Worm (Caenorhabditis elegans) whole organism, midembryonic: ENCODE results near the gene D2045.5.
A peak's percentile ranks its signal among the peaks of the same experiment; 100 is the strongest.
"Not testable (repeated sequence)": the region's sequence is repeated elsewhere in the genome, so short reads cannot be mapped to it uniquely, and the experiment has no call there.

Experiments used
- T22C8.4 ChIP-seq: fragments of 200-800 bp; sonication (Bioruptor generic); IDR thresholded peaks from 2 replicates; pipeline ENCODE4 v1.3.6; 2022; ENCODE audit warnings: missing genetic modification characterization, missing compliant biosample characterization
- cog-1 ChIP-seq: sonication (generic microtip); optimal IDR thresholded peaks from 2 replicates; lab custom pipeline; 2016; ENCODE audit warnings: missing genetic modification characterization, missing compliant biosample characterization
- flt-1 ChIP-seq: fragments of 200-800 bp; sonication (Bioruptor generic); IDR thresholded peaks from 2 replicates; pipeline ENCODE4 v1.3.6; 2022; ENCODE audit warnings: missing genetic modification characterization, missing compliant biosample characterization
- klf-2 ChIP-seq: fragments of 200-800 bp; sonication (Bioruptor generic); conservative IDR thresholded peaks from 2 replicates; pipeline ENCODE4 v1.3.6; 2022; ENCODE audit warnings: missing genetic modification reagents, missing genetic modification characterization, missing compliant biosample characterization
- med-1 ChIP-seq: sonication (generic microtip); optimal IDR thresholded peaks from 2 replicates; lab custom pipeline; 2017; ENCODE audit warnings: missing genetic modification characterization, mild to moderate bottlenecking, missing compliant biosample characterization, antibody characterized with exemption, missing genetic modification reagents; ENCODE audit not compliant: insufficient read depth
- ref-1 ChIP-seq: fragments of 200-800 bp; sonication (Bioruptor generic); conservative IDR thresholded peaks from 2 replicates; pipeline ENCODE4 v1.3.6; 2022; ENCODE audit warnings: missing genetic modification reagents, missing genetic modification characterization, missing compliant biosample characterization
- tab-1 ChIP-seq: fragments of 200-800 bp; sonication (Bioruptor generic); IDR thresholded peaks from 2 replicates; pipeline ENCODE4 v1.3.6; 2022; ENCODE audit warnings: missing genetic modification characterization, missing compliant biosample characterization
- ztf-23 ChIP-seq: fragments of 200-800 bp; sonication (Bioruptor generic); IDR thresholded peaks from 2 replicates; pipeline ENCODE4 v1.3.6; 2022; ENCODE audit warnings: missing genetic modification reagents, missing genetic modification characterization, missing compliant biosample characterization
- ztf-29 ChIP-seq: fragments of 200-800 bp; sonication (Bioruptor generic); IDR thresholded peaks from 2 replicates; pipeline ENCODE4 v1.3.6; 2022; ENCODE audit warnings: missing genetic modification reagents, missing genetic modification characterization, missing compliant biosample characterization

D2045.5 gene

ce11 chrIII:10461164-10461546 is 8.3 kb downstream of the D2045.5 start, which contains the start of gene atx-2:
Gene atx-2 (plus strand): TSS chrIII:10461389.
- peak; percentile 98 for TF ChIP-seq ztf-23
- peak; percentile 99 for TF ChIP-seq flt-1 (GFP tag; lab: Robert Waterston, UW)
- TF ChIP-seq med-1 (GFP tag; lab: Kevin White, UChicago): peak; percentile 99
- TF ChIP-seq T22C8.4: peak; percentile 98
- peak; percentile 98 for TF ChIP-seq ztf-29
- peak; percentile 91 for TF ChIP-seq ref-1 (GFP tag; lab: Robert Waterston, UW)
- TF ChIP-seq klf-2 (GFP tag; lab: Robert Waterston, UW): peak; percentile 99
- TF ChIP-seq cog-1 (tag; lab: Kevin White, UChicago): peak; percentile 95
- TF ChIP-seq tab-1: peak; percentile 98

ce11 chrIII:10460427-10461163 is 8.8 kb downstream of the D2045.5 start, which contains the start of gene ecps-1:
Gene ecps-1 (minus strand): TSS chrIII:10460551.
- peak; percentile 79 for TF ChIP-seq klf-2 (GFP tag; lab: Robert Waterston, UW)
- peak; percentile 90 for TF ChIP-seq ztf-23
- no peak for TF ChIP-seq med-1 (GFP tag; lab: Kevin White, UChicago)
- TF ChIP-seq ztf-29: 0 out of 2 replicates have a peak, but pooled peaks have one; percentile 39
- TF ChIP-seq flt-1 (GFP tag; lab: Robert Waterston, UW): peak; percentile 77
- 0 out of 2 replicates have a peak, but pooled peaks have one; percentile 6 for TF ChIP-seq T22C8.4
- TF ChIP-seq ref-1 (GFP tag; lab: Robert Waterston, UW): no peak
- peak; percentile 59 for TF ChIP-seq cog-1 (tag; lab: Kevin White, UChicago)
- TF ChIP-seq tab-1: no peak

ce11 chrIII:10451012-10451411 is 18.4 kb downstream of the D2045.5 start, which contains the start of gene H04D03.4:
Gene H04D03.4 (minus strand): TSS chrIII:10451112.
- TF ChIP-seq tab-1: no peak
- no peak for TF ChIP-seq klf-2 (GFP tag; lab: Robert Waterston, UW)
- TF ChIP-seq cog-1 (tag; lab: Kevin White, UChicago): no peak
- no peak for TF ChIP-seq med-1 (GFP tag; lab: Kevin White, UChicago)
- TF ChIP-seq ztf-29: no peak
- no peak for TF ChIP-seq flt-1 (GFP tag; lab: Robert Waterston, UW)
- no peak for TF ChIP-seq ztf-23
- TF ChIP-seq T22C8.4: no peak
- no peak for TF ChIP-seq ref-1 (GFP tag; lab: Robert Waterston, UW)

- TF ChIP-seq flt-1 (GFP tag; lab: Robert Waterston, UW) (no peak), ztf-23 (no peak), klf-2 (GFP tag; lab: Robert Waterston, UW) (no peak), cog-1 (tag; lab: Kevin White, UChicago) (no peak), med-1 (GFP tag; lab: Kevin White, UChicago) (no peak), T22C8.4 (no peak), ztf-29 (no peak), ref-1 (GFP tag; lab: Robert Waterston, UW) (no peak), tab-1 (no peak)
Observed at ce11 chrIII:10446730-10447129, 22.7 kb downstream of the D2045.5 start, which contains the start of gene H04D03.7. Gene H04D03.7 (minus strand): TSS chrIII:10446830.

- TF ChIP-seq flt-1 (GFP tag; lab: Robert Waterston, UW) (no peak), tab-1 (no peak), ztf-23 (no peak), cog-1 (tag; lab: Kevin White, UChicago) (no peak), ref-1 (GFP tag; lab: Robert Waterston, UW) (no peak), klf-2 (GFP tag; lab: Robert Waterston, UW) (no peak), med-1 (GFP tag; lab: Kevin White, UChicago) (no peak), ztf-29 (no peak), T22C8.4 (no peak)
Observed at ce11 chrIII:10442355-10443140, 26.9 kb downstream of the D2045.5 start, which contains the start of the genes H04D03.2 and ecps-2. Gene H04D03.2 (minus strand): TSS chrIII:10442405. Gene ecps-2 (plus strand): TSS chrIII:10443090.

ce11 chrIII:10438780-10439179 is 30.6 kb downstream of the D2045.5 start, which contains the start of gene H04D03.6:
Gene H04D03.6 (minus strand): TSS chrIII:10438880.
- TF ChIP-seq T22C8.4; ztf-29; klf-2 (GFP tag; lab: Robert Waterston, UW): not testable (repeated sequence)

- 0 out of 2 replicates have a peak, but pooled peaks have one; percentile 33 for TF ChIP-seq klf-2 (GFP tag; lab: Robert Waterston, UW)
- peak; percentile 84 for TF ChIP-seq ztf-23
- peak; percentile 34; the same call in 1 of the 2 replicates for TF ChIP-seq ztf-29
- TF ChIP-seq flt-1 (GFP tag; lab: Robert Waterston, UW): peak; percentile 72
Observed at ce11 chrIII:10435938-10436842, 33.2 kb downstream of the D2045.5 start, which contains the start of the genes smrd-1 and enu-3.1. Gene smrd-1 (minus strand): TSS chrIII:10435988. Gene enu-3.1 (plus strand): TSS chrIII:10436276.

ce11 chrIII:10432104-10432503 is 37.3 kb downstream of the D2045.5 start:
- TF ChIP-seq cog-1 (tag; lab: Kevin White, UChicago) (peak; percentile 52), ref-1 (GFP tag; lab: Robert Waterston, UW) (peak; percentile 59; the same call in 1 of the 2 replicates), ztf-23 (peak; percentile 71; the same call in 1 of the 2 replicates), klf-2 (GFP tag; lab: Robert Waterston, UW) (no peak; the same call in 1 of the 2 replicates), flt-1 (GFP tag; lab: Robert Waterston, UW) (peak; percentile 83), T22C8.4 (peak; percentile 51; the same call in 1 of the 2 replicates), tab-1 (peak; percentile 79), ztf-29 (no peak), med-1 (GFP tag; lab: Kevin White, UChicago) (no peak)
